Fruit fly (Drosophila melanogaster): ENCODE measurements around the gene CG42353.

Gene CG42353

DNA sequence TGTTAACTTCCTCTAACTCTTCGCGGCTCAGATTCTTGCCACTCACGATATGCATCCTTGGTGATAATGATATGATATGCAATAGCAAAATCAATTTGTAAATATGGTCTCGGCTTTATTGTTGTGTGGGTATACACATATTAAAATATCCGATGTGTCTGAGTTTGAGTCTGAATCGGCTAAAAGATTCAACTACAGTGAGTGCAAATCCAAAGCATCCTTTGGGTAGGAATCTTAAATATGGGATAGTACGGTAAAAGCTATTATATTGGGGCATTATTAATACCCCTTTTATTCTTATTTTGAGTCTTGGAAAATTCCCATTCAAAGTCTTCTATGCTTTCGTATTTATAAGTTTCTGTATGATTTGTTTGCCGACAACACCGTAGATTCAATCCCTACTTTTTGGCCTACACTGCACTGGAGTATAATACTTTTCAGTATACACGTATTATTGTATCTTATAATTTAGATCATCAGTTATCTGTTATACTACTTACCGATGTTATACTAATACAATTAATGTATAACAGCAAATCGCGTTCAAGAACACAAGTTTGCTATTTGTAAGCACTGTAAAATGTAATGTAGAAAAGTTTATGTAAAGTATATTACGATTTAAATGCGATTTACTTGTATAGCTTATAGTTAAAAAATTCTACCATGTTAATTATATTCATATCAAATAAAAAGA, 41.9 kb downstream of the CG42353 start, which contains the start of gene CG12395:
TSS of gene CG12395 (minus strand) at position 179 of the 694 bp plus-strand sequence.
- no peak for TF ChIP-seq Crg-1 (GFP tag; optimal IDR thresholded peaks at IDR 0.05)
- no peak for TF ChIP-seq ovo (GFP tag; optimal IDR thresholded peaks at IDR 0.05)

Data from whole organism, adult.